Worm (Caenorhabditis elegans) whole organism, L2 larva: ENCODE measurements around the gene frm-8.

Experiments used
- ama-1 ChIP-seq: fragments of 150-350 bp; optimal IDR thresholded peaks from 2 replicates; lab custom pipeline; 2018; ENCODE audit warnings: inconsistent platforms
- blmp-1 ChIP-seq: sonication (generic microtip); optimal IDR thresholded peaks from 2 replicates; lab custom pipeline; 2017; ENCODE audit warnings: missing genetic modification characterization, mild to moderate bottlenecking, missing compliant biosample characterization, antibody characterized with exemption, moderate library complexity; ENCODE audit not compliant: insufficient read depth
- lin-39 ChIP-seq: fragments of 150-350 bp; optimal IDR thresholded peaks from 2 replicates; lab custom pipeline; 2014; ENCODE audit warnings: missing biosample characterization, missing genetic modification reagents, missing genetic modification characterization
- nhr-23 ChIP-seq: fragments of 150-350 bp; optimal IDR thresholded peaks from 2 replicates; lab custom pipeline; 2014; ENCODE audit warnings: missing biosample characterization, missing genetic modification reagents, missing genetic modification characterization
- nhr-237 ChIP-seq: fragments of 150-350 bp; optimal IDR thresholded peaks from 2 replicates; lab custom pipeline; 2014; ENCODE audit warnings: missing biosample characterization, missing genetic modification characterization
- nhr-6 ChIP-seq: fragments of 150-350 bp; optimal IDR thresholded peaks from 2 replicates; lab custom pipeline; 2014; ENCODE audit warnings: missing biosample characterization, missing genetic modification characterization
- sma-9 ChIP-seq, 2 experiments: fragments of 150-350 bp in 1 of 2; sonication (generic microtip) in 1 of 2; optimal IDR thresholded peaks; 2 replicates each; lab custom pipeline; 2014 to 2016; ENCODE audit warnings: missing genetic modification characterization in 2 of 2, mild to moderate bottlenecking in 1 of 2, missing biosample characterization in 1 of 2, missing compliant biosample characterization in 1 of 2, missing genetic modification reagents in 1 of 2, moderate library complexity in 1 of 2
- unc-62 ChIP-seq: fragments of 150-350 bp; optimal IDR thresholded peaks from 2 replicates; lab custom pipeline; 2014; ENCODE audit warnings: missing biosample characterization, missing genetic modification reagents, missing genetic modification characterization
- zag-1 ChIP-seq: fragments of 150-350 bp; optimal IDR thresholded peaks from 2 replicates; lab custom pipeline; 2014; ENCODE audit warnings: missing biosample characterization, missing genetic modification characterization
- ztf-1 ChIP-seq: fragments of 200-800 bp; sonication (Bioruptor generic); conservative IDR thresholded peaks from 2 replicates; pipeline ENCODE4 v1.3.6; 2022; ENCODE audit warnings: missing genetic modification characterization, missing compliant biosample characterization
- ztf-11 ChIP-seq: sonication (generic microtip); optimal IDR thresholded peaks from 2 replicates; lab custom pipeline; 2017; ENCODE audit warnings: missing biosample characterization, missing genetic modification characterization
- ztf-4 ChIP-seq: fragments of 150-350 bp; optimal IDR thresholded peaks from 2 replicates; lab custom pipeline; 2014; ENCODE audit warnings: missing biosample characterization, missing genetic modification characterization

- no peak for TF ChIP-seq sma-9 (GFP tag; optimal IDR thresholded peaks at IDR 0.05; lab: Kevin White, UChicago)
- no peak for TF ChIP-seq sma-9 (tag; optimal IDR thresholded peaks at IDR 0.05; lab: Kevin White, UChicago)
- TF ChIP-seq blmp-1 (tag; lab: Kevin White, UChicago), result no peak
- TF ChIP-seq ama-1 (lab: Kevin White, UChicago), result no peak
- TF ChIP-seq ztf-1 (GFP tag; lab: Robert Waterston, UW), result no peak
- no peak for TF ChIP-seq nhr-237 (tag; lab: Kevin White, UChicago)
- no peak for TF ChIP-seq nhr-23
- TF ChIP-seq zag-1 (tag; lab: Kevin White, UChicago), result no peak
- no peak for TF ChIP-seq nhr-6
- TF ChIP-seq unc-62 (GFP tag; lab: Kevin White, UChicago), result no peak
- no peak for TF ChIP-seq ztf-11 (tag; lab: Kevin White, UChicago)
- no peak for TF ChIP-seq ztf-4 (tag; lab: Kevin White, UChicago)
- no peak for TF ChIP-seq lin-39
These were observed 22.4 kb upstream of the frm-8 start for ce11 chrIII:3241361-3241760.
